Fruit fly (Drosophila melanogaster) whole organism, embryonic: ENCODE results near the gene Cpr11B.

Experiments used
- Ada2b ChIP-seq: fragments of 200-800 bp; sonication (Bioruptor generic); IDR thresholded peaks from 2 replicates; pipeline ENCODE4 v1.3.6; 2022; ENCODE audit warnings: missing biosample characterization, missing genetic modification characterization
- CG12942 ChIP-seq: fragments of 200-800 bp; sonication (Bioruptor generic); optimal IDR thresholded peaks from 3 replicates; lab custom pipeline; 2016; ENCODE audit warnings: missing biosample characterization, missing genetic modification characterization
- CG13775 ChIP-seq: fragments of 200-800 bp; sonication (Bioruptor generic); optimal IDR thresholded peaks from 3 replicates; lab custom pipeline; 2017; ENCODE audit warnings: missing biosample characterization, mild to moderate bottlenecking, missing genetic modification characterization
- CG14441 ChIP-seq: fragments of 200-800 bp; sonication (Bioruptor generic); IDR thresholded peaks from 2 replicates; pipeline ENCODE4 v1.3.6; 2022; ENCODE audit warnings: missing biosample characterization, missing genetic modification characterization
- CG14667 ChIP-seq: fragments of 200-800 bp; sonication (Bioruptor generic); IDR thresholded peaks from 2 replicates; pipeline ENCODE4 v1.3.6; 2022; ENCODE audit warnings: missing biosample characterization, missing genetic modification characterization
- CG14965 ChIP-seq: fragments of 200-800 bp; sonication (Bioruptor generic); optimal IDR thresholded peaks from 2 replicates; lab custom pipeline; 2016; ENCODE audit warnings: missing biosample characterization, missing genetic modification characterization, borderline replicate concordance
- CG15073 ChIP-seq: fragments of 200-800 bp; sonication (Bioruptor generic); optimal IDR thresholded peaks from 2 replicates; lab custom pipeline; 2016; ENCODE audit warnings: missing biosample characterization, missing genetic modification characterization
- CG15514 ChIP-seq: fragments of 200-800 bp; sonication (Bioruptor generic); optimal IDR thresholded peaks from 3 replicates; lab custom pipeline; 2017; ENCODE audit warnings: missing biosample characterization, missing genetic modification characterization, mild to moderate bottlenecking, moderate library complexity, missing genetic modification reagents
- CG1602 ChIP-seq: fragments of 200-800 bp; sonication (Bioruptor generic); optimal IDR thresholded peaks from 3 replicates; lab custom pipeline; 2016; ENCODE audit warnings: missing biosample characterization, missing genetic modification characterization
- CG17328 ChIP-seq: fragments of 200-800 bp; sonication (Bioruptor generic); IDR thresholded peaks from 2 replicates; pipeline ENCODE4 v1.3.6; 2022; ENCODE audit warnings: missing biosample characterization, missing genetic modification characterization
- CG17802 ChIP-seq: fragments of 200-800 bp; sonication (Bioruptor generic); optimal IDR thresholded peaks from 2 replicates; lab custom pipeline; 2018; ENCODE audit warnings: missing biosample characterization, mild to moderate bottlenecking, missing genetic modification characterization, moderate library complexity
- CG1832 ChIP-seq: fragments of 200-800 bp; sonication (Bioruptor generic); optimal IDR thresholded peaks from 2 replicates; lab custom pipeline; 2017; ENCODE audit warnings: missing biosample characterization, mild to moderate bottlenecking, missing genetic modification characterization, inconsistent platforms
- CG2202 ChIP-seq: fragments of 200-800 bp; sonication (Bioruptor generic); optimal IDR thresholded peaks from 2 replicates; lab custom pipeline; 2018; ENCODE audit warnings: missing biosample characterization, mild to moderate bottlenecking, missing genetic modification characterization
- CG3281 ChIP-seq: fragments of 200-800 bp; sonication (Bioruptor generic); optimal IDR thresholded peaks from 3 replicates; lab custom pipeline; 2017; ENCODE audit warnings: missing biosample characterization, mild to moderate bottlenecking, missing genetic modification characterization
- CG33213 ChIP-seq: fragments of 200-800 bp; sonication (Bioruptor generic); optimal IDR thresholded peaks from 3 replicates; lab custom pipeline; 2016; ENCODE audit warnings: missing biosample characterization, missing genetic modification characterization
- CG4360 ChIP-seq: fragments of 200-800 bp; sonication (Bioruptor generic); IDR thresholded peaks from 2 replicates; pipeline ENCODE4 v1.3.6; 2022; ENCODE audit warnings: missing biosample characterization, missing genetic modification characterization
- CG5245 ChIP-seq: fragments of 200-800 bp; sonication (Bioruptor generic); optimal IDR thresholded peaks from 3 replicates; lab custom pipeline; 2016; ENCODE audit warnings: missing biosample characterization, missing genetic modification characterization
- CG7839 ChIP-seq: fragments of 200-800 bp; sonication (Bioruptor generic); optimal IDR thresholded peaks from 3 replicates; lab custom pipeline; 2018; ENCODE audit warnings: missing biosample characterization, mild to moderate bottlenecking, missing genetic modification characterization, moderate library complexity
- CG7987 ChIP-seq: fragments of 200-800 bp; sonication (Bioruptor generic); optimal IDR thresholded peaks from 2 replicates; lab custom pipeline; 2018; ENCODE audit warnings: missing biosample characterization, mild to moderate bottlenecking, missing genetic modification characterization, moderate library complexity
- CHES-1-like ChIP-seq: fragments of 200-800 bp; sonication (Bioruptor generic); optimal IDR thresholded peaks from 2 replicates; lab custom pipeline; 2016; ENCODE audit warnings: missing biosample characterization, missing genetic modification characterization
- Dbx ChIP-seq: fragments of 200-800 bp; sonication (Bioruptor generic); IDR thresholded peaks from 3 replicates; pipeline ENCODE4 v1.3.6; 2022; ENCODE audit warnings: missing biosample characterization, missing genetic modification characterization
- Deaf1 ChIP-seq: fragments of 200-800 bp; optimal IDR thresholded peaks from 3 replicates; lab custom pipeline; 2019; ENCODE audit warnings: missing biosample characterization, mild to moderate bottlenecking, missing genetic modification characterization, moderate library complexity
- Dek ChIP-seq: fragments of 200-800 bp; sonication (Bioruptor generic); optimal IDR thresholded peaks from 3 replicates; lab custom pipeline; 2019; ENCODE audit warnings: missing biosample characterization, mild to moderate bottlenecking, missing genetic modification characterization, moderate library complexity
- ERR ChIP-seq: fragments of 200-800 bp; sonication (Bioruptor generic); optimal IDR thresholded peaks from 2 replicates; lab custom pipeline; 2016; ENCODE audit warnings: missing biosample characterization, missing genetic modification characterization
- Ets97D ChIP-seq: fragments of 200-800 bp; sonication (Bioruptor generic); optimal IDR thresholded peaks from 3 replicates; lab custom pipeline; 2016; ENCODE audit warnings: missing biosample characterization, missing genetic modification characterization
- HLH54F ChIP-seq: fragments of 200-800 bp; sonication (Bioruptor generic); optimal IDR thresholded peaks from 3 replicates; lab custom pipeline; 2016; ENCODE audit warnings: missing biosample characterization, missing genetic modification characterization
- Hey ChIP-seq: fragments of 200-800 bp; sonication (Bioruptor generic); optimal IDR thresholded peaks from 3 replicates; lab custom pipeline; 2018; ENCODE audit warnings: missing biosample characterization, mild to moderate bottlenecking, missing genetic modification characterization
- Lim3 ChIP-seq: fragments of 200-800 bp; sonication (Bioruptor generic); IDR thresholded peaks from 2 replicates; pipeline ENCODE4 v1.3.6; 2022; ENCODE audit warnings: missing biosample characterization, missing genetic modification characterization
- MBD-R2 ChIP-seq: fragments of 200-800 bp; sonication (Bioruptor generic); IDR thresholded peaks from 2 replicates; pipeline ENCODE4 v1.3.6; 2022; ENCODE audit warnings: missing biosample characterization, missing genetic modification characterization
- Mad ChIP-seq: fragments of 200-800 bp; sonication (Bioruptor generic); optimal IDR thresholded peaks from 2 replicates; lab custom pipeline; 2016; ENCODE audit warnings: missing biosample characterization, missing genetic modification characterization
- PHDP ChIP-seq: fragments of 200-800 bp; sonication (Bioruptor generic); optimal IDR thresholded peaks from 3 replicates; lab custom pipeline; 2018; ENCODE audit warnings: missing biosample characterization, mild to moderate bottlenecking, missing genetic modification characterization, moderate library complexity
- Side ChIP-seq: fragments of 200-800 bp; sonication (Bioruptor generic); optimal IDR thresholded peaks from 2 replicates; lab custom pipeline; 2016; ENCODE audit warnings: missing biosample characterization, missing genetic modification characterization
- Sox100B ChIP-seq: fragments of 200-800 bp; sonication (Bioruptor generic); optimal IDR thresholded peaks from 3 replicates; lab custom pipeline; 2018; ENCODE audit warnings: missing biosample characterization, mild to moderate bottlenecking, missing genetic modification characterization
- aop ChIP-seq: fragments of 200-800 bp; sonication (Bioruptor generic); IDR thresholded peaks from 2 replicates; pipeline ENCODE4 v1.3.6; 2022; ENCODE audit warnings: missing biosample characterization, missing genetic modification characterization
- br ChIP-seq: fragments of >200 bp; optimal IDR thresholded peaks from 2 replicates; lab custom pipeline; 2017
- cg ChIP-seq: fragments of 200-800 bp; sonication (Bioruptor generic); optimal IDR thresholded peaks from 3 replicates; lab custom pipeline; 2019; ENCODE audit warnings: missing biosample characterization, mild to moderate bottlenecking, missing genetic modification characterization, moderate library complexity
- chif ChIP-seq, 2 experiments: fragments of 200-800 bp; sonication (Bioruptor generic); optimal IDR thresholded peaks; 3 replicates each; lab custom pipeline; 2016; ENCODE audit warnings: missing biosample characterization in 2 of 2, missing genetic modification characterization in 2 of 2
- cwo ChIP-seq: fragments of 200-800 bp; sonication (Bioruptor generic); optimal IDR thresholded peaks from 3 replicates; lab custom pipeline; 2017; ENCODE audit warnings: missing biosample characterization, missing genetic modification characterization, mild to moderate bottlenecking, moderate library complexity, missing genetic modification reagents
- dpn ChIP-seq, 2 experiments: fragments of 200-800 bp; sonication (Bioruptor generic); optimal IDR thresholded peaks; 3 replicates each; lab custom pipeline; 2016; ENCODE audit warnings: missing biosample characterization in 2 of 2, missing genetic modification characterization in 2 of 2
- ind ChIP-seq: fragments of 200-800 bp; sonication (Bioruptor generic); optimal IDR thresholded peaks from 3 replicates; lab custom pipeline; 2016; ENCODE audit warnings: missing biosample characterization, missing genetic modification characterization
- nom ChIP-seq: fragments of 200-800 bp; sonication (Bioruptor generic); optimal IDR thresholded peaks from 2 replicates; lab custom pipeline; 2017; ENCODE audit warnings: missing biosample characterization, missing genetic modification characterization, mild to moderate bottlenecking, moderate library complexity, missing genetic modification reagents
- pan ChIP-seq, 4 experiments: fragments of >200 bp in 3 of 4; fragments of 200-800 bp in 1 of 4; sonication (Bioruptor generic) in 1 of 4; optimal IDR thresholded peaks in 3 of 4; IDR thresholded peaks in 1 of 4; 2 replicates each; pipeline versions ENCODE4 v1.3.6 to Lab custom; 2017 to 2022; ENCODE audit warnings: missing biosample characterization in 2 of 4, missing genetic modification characterization in 2 of 4, mixed read lengths in 1 of 4
- rib ChIP-seq: fragments of 200-800 bp; sonication (Bioruptor generic); IDR thresholded peaks from 2 replicates; pipeline ENCODE4 v1.3.6; 2022; ENCODE audit warnings: missing biosample characterization, missing genetic modification characterization
- sim ChIP-seq: fragments of 200-800 bp; sonication (Bioruptor generic); IDR thresholded peaks from 2 replicates; pipeline ENCODE4 v1.3.6; 2022; ENCODE audit warnings: missing biosample characterization, missing genetic modification characterization
- sima ChIP-seq: fragments of 200-800 bp; sonication (Bioruptor generic); optimal IDR thresholded peaks from 2 replicates; lab custom pipeline; 2016; ENCODE audit warnings: missing biosample characterization, missing genetic modification characterization
- ttk ChIP-seq: fragments of 200-800 bp; sonication (Bioruptor generic); IDR thresholded peaks from 2 replicates; pipeline ENCODE4 v2.1.2; 2022; ENCODE audit warnings: missing biosample characterization, missing genetic modification characterization
- vfl ChIP-seq: fragments of 200-800 bp; sonication (Bioruptor generic); optimal IDR thresholded peaks from 2 replicates; lab custom pipeline; 2016; ENCODE audit warnings: missing biosample characterization, missing genetic modification characterization
- wor ChIP-seq: fragments of 200-800 bp; sonication (Bioruptor generic); IDR thresholded peaks from 2 replicates; pipeline ENCODE4 v1.3.6; 2022; ENCODE audit warnings: missing biosample characterization, missing genetic modification characterization

The Cpr11B gene

dm6 chrX:12510750-12511649, 41.9 kb upstream of the Cpr11B start (continued):
- TF ChIP-seq CG5245 (GFP tag; lab: Kevin White, UChicago) (peak; percentile 80), sim (GFP tag; lab: Robert Waterston, UW) (peak; percentile 58; the same call in 1 of the 2 replicates), CG3281 (peak; percentile 59), CG14667 (GFP tag; lab: Robert Waterston, UW) (peak; percentile 71), MBD-R2 (peak; percentile 38; the same call in 1 of the 2 replicates), Deaf1 (tag; lab: Kevin White, UChicago) (no peak), Hey (tag; lab: Kevin White, UChicago) (no peak), CG15514 (GFP tag; lab: Kevin White, UChicago) (peak; percentile 34), CG1832 (GFP tag; lab: Kevin White, UChicago) (no peak), Sox100B (peak; percentile 66), CHES-1-like (peak; percentile 52), aop (no peak), PHDP (tag; lab: Kevin White, UChicago) (peak; percentile 84), CG15073 (GFP tag; lab: Kevin White, UChicago) (peak; percentile 65), ERR (GFP tag; lab: Kevin White, UChicago) (peak; percentile 52), Ada2b (GFP tag; lab: Robert Waterston, UW) (peak; percentile 75), wor (peak; percentile 36; the same call in 1 of the 2 replicates), CG17328 (GFP tag; lab: Robert Waterston, UW) (peak; percentile 82), Mad (GFP tag; lab: Kevin White, UChicago) (peak; percentile 55), ind (peak; percentile 78), nom (peak; percentile 51), CG4360 (no peak), br (lab: Kevin White, UChicago) (no peak), Lim3 (no peak), Dek (tag; lab: Kevin White, UChicago) (peak; percentile 38), CG12942 (peak; percentile 68), pan (optimal IDR thresholded peaks at IDR 0.05; lab: Kevin White, UChicago) (no peak), pan (GFP tag; optimal IDR thresholded peaks at IDR 0.05 in 1 of 2, IDR thresholded peaks at IDR 0.05 in 1 of 2) (peak in 1 of 2 experiments; percentile 75), vfl (peak; percentile 27), Side (GFP tag; lab: Kevin White, UChicago) (peak; percentile 62), Ets97D (GFP tag; lab: Kevin White, UChicago) (peak; percentile 15), chif (GFP tag; optimal IDR thresholded peaks at IDR 0.05; lab: Kevin White, UChicago) (peak; percentile 81 to 86), CG7839 (tag; lab: Kevin White, UChicago) (peak; percentile 83), rib (GFP tag; lab: Robert Waterston, UW) (no peak), CG13775 (peak; percentile 69), CG14441 (GFP tag; lab: Robert Waterston, UW) (peak; percentile 62), CG2202 (tag; lab: Kevin White, UChicago) (peak; percentile 74), CG17802 (tag; lab: Kevin White, UChicago) (peak; percentile 68), CG14965 (GFP tag; lab: Kevin White, UChicago) (peak; percentile 12), cg (GFP tag; lab: Kevin White, UChicago) (no peak), ttk (peak; percentile 71), CG1602 (GFP tag; lab: Kevin White, UChicago) (peak; percentile 70), sima (GFP tag; lab: Kevin White, UChicago) (peak; percentile 11), Dbx (peak; percentile 63; the same call in 1 of the 3 replicates), HLH54F (GFP tag; lab: Kevin White, UChicago) (peak; percentile 48), CG7987 (GFP tag; lab: Kevin White, UChicago) (peak; percentile 25), CG33213 (GFP tag; lab: Kevin White, UChicago) (peak; percentile 47), cwo (GFP tag; lab: Kevin White, UChicago) (peak; percentile 88), dpn (GFP tag; optimal IDR thresholded peaks at IDR 0.05; lab: Kevin White, UChicago) (peak; percentile 75)
